Worm (Caenorhabditis elegans): ENCODE measurements around the gene efn-3.
A peak's percentile ranks its signal among the peaks of the same experiment; 100 is the strongest.

The efn-3 gene

DNA sequence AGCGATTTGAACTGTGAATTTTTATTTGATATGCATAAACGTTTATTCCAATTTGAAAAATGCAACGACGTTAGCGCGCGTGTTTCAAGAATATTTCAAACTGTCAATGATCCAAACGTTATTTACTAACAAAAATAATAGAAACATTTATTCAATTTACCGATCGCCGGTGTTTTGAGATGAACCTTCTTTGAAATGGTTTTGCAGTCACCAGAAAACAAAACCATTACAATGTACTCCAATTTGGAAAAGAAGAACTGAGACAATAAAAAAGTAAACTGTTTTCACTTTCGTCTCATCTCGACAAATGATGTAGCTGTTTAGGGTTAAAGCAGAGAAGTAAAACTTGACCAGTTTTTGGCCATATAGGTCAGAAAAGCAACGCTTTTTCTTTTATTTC is 30.0 kb upstream of the efn-3 start, which contains the start of gene H06A10.1:
Gene H06A10.1 (plus strand): TSS at position 301 of the 400 bp plus-strand sequence.
- TF ChIP-seq snpc-4 (tag; optimal IDR thresholded peaks at IDR 0.05) = no peak
- TF ChIP-seq mep-1 (tag; optimal IDR thresholded peaks at IDR 0.05) = no peak
- no peak for TF ChIP-seq lin-32 (GFP tag; optimal IDR thresholded peaks at IDR 0.05)
- TF ChIP-seq ztf-11 (tag; optimal IDR thresholded peaks at IDR 0.05) = no peak
- no peak for TF ChIP-seq lin-13 (tag; optimal IDR thresholded peaks at IDR 0.05)
- TF ChIP-seq lsy-2 (tag; optimal IDR thresholded peaks at IDR 0.05) = no peak
- TF ChIP-seq unc-39 (tag; optimal IDR thresholded peaks at IDR 0.05) = no peak
- no peak for TF ChIP-seq zip-8 (tag; optimal IDR thresholded peaks at IDR 0.05)
- no peak for TF ChIP-seq M03D4.4 (tag; optimal IDR thresholded peaks at IDR 0.05)
- TF ChIP-seq nhr-12 (tag; optimal IDR thresholded peaks at IDR 0.05) = no peak
- TF ChIP-seq elt-3 (tag; optimal IDR thresholded peaks at IDR 0.05) = no peak
- TF ChIP-seq sptf-1 (tag; optimal IDR thresholded peaks at IDR 0.05) = no peak

DNA sequence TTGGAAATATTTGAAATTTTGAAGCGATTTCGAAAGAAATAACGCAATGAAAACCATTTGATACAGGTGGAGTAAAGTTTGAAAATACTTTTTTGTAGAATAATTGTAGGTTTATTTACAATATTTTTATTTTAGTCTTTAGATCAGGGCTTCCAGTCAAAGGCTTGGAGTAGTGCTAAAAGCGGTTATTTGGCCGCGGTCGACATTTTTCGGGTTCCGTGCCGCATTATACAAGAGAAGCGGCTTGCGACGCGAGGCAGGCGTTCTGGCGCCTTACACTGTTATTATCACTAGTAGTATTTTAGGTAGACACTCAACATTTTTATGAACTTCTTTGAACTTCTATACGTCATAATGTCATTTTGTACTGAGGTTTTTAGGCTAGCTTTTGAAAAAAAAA is 29.2 kb upstream of the efn-3 start:
- TF ChIP-seq nhr-2 (tag; optimal IDR thresholded peaks at IDR 0.05) (no peak), unc-120 (tag; optimal IDR thresholded peaks at IDR 0.05; ENCODE audit: poor library complexity, severe bottlenecking) (no peak), ceh-39 (tag; optimal IDR thresholded peaks at IDR 0.05) (no peak), drap-1 (GFP tag; optimal IDR thresholded peaks at IDR 0.05) (no peak), snpc-4 (tag; optimal IDR thresholded peaks at IDR 0.05) (no peak), hlh-1 (tag; optimal IDR thresholded peaks at IDR 0.05) (no peak)

DNA sequence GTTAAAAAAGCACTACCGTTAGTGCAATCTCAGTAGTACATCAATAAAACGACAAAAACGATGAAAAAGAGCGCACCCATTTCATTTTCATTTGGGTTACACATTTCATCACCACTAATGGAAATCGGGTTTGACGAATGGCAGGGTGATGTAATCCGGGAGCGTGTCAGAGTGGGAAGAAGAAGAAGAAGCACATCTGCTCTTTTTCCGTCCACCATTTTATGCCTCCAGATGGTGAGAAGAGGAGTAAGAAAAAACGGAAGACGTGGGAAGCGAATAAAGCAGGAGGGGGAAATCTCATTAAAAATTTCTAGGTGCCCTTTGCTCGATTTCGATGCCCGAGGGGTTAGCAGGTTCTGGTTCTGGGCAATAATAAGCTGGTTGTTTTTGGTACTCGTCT is 28.8 kb upstream of the efn-3 start:
- no peak for TF ChIP-seq tbx-8 (GFP tag; optimal IDR thresholded peaks at IDR 0.05)
- peak; percentile 81 for TF ChIP-seq ces-1 (GFP tag; optimal IDR thresholded peaks at IDR 0.05)
- TF ChIP-seq lin-13 (tag; optimal IDR thresholded peaks at IDR 0.05) = no peak

DNA sequence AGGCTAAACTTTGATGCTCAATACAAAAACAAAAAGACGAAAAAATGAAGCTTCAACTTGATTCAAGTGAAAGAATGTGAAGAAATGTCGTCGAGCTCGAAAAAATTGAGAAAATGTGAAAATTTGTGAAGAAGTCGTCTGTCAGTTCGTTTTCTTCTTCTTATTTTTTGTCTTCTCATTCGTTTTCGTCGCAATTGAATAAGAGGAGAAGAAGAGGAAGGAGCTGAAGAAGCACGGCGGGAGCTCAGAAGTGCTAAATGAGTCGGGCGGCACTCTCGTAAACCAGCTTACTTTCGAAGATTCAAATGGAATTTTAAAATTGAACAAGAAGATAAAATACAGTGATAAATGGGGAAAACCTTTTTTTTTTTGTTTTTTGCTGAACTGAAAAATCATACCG is 27.9 kb upstream of the efn-3 start:
- TF ChIP-seq lin-13 (tag; optimal IDR thresholded peaks at IDR 0.05) (no peak), ces-1 (GFP tag; optimal IDR thresholded peaks at IDR 0.05) (peak; percentile 73)

DNA sequence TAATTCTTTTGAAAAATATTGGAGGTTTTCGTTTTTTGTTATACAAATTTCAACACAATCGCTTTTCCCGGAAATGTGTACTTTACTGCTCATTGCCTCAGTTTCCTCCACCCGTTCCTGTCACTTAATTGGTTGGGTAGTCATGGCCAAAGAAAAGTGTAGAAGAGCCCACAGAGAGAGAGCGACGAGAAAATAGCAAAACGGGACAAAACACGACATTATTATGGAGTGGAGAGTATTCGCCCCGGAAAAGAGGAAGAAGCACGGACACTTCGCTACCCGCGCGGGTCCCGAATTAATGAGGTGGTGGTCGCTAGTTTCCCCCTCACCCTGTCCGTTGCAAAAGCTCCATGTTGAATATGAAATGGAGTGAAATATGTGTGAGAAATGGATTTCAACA is 26.6 kb upstream of the efn-3 start:
- TF ChIP-seq hlh-1 (tag; optimal IDR thresholded peaks at IDR 0.05) = no peak
- TF ChIP-seq cnd-1 (tag; optimal IDR thresholded peaks at IDR 0.05) = peak; percentile 23
- TF ChIP-seq nhr-28 (tag; optimal IDR thresholded peaks at IDR 0.05) = no peak
- TF ChIP-seq sem-2 (GFP tag; optimal IDR thresholded peaks at IDR 0.05) = no peak
- no peak for TF ChIP-seq ceh-43 (GFP tag; optimal IDR thresholded peaks at IDR 0.05)
- TF ChIP-seq unc-39 (tag; optimal IDR thresholded peaks at IDR 0.05) = no peak
- no peak for TF ChIP-seq blmp-1 (tag; optimal IDR thresholded peaks at IDR 0.05)
- no peak for TF ChIP-seq lin-13 (tag; optimal IDR thresholded peaks at IDR 0.05)
- TF ChIP-seq pha-4 (tag; optimal IDR thresholded peaks at IDR 0.05) = no peak
- TF ChIP-seq flh-1 (GFP tag; optimal IDR thresholded peaks at IDR 0.05) = no peak
- no peak for TF ChIP-seq sptf-1 (tag; optimal IDR thresholded peaks at IDR 0.05)
- peak; percentile 56 for TF ChIP-seq ces-1 (GFP tag; optimal IDR thresholded peaks at IDR 0.05)
- TF ChIP-seq mls-2 (tag; optimal IDR thresholded peaks at IDR 0.05) = peak; percentile 59
- no peak for TF ChIP-seq mab-5 (tag; optimal IDR thresholded peaks at IDR 0.05)
- TF ChIP-seq unc-120 (tag; optimal IDR thresholded peaks at IDR 0.05; ENCODE audit: poor library complexity, severe bottlenecking) = no peak
- no peak for TF ChIP-seq ceh-83 (GFP tag; optimal IDR thresholded peaks at IDR 0.05)
- no peak for TF ChIP-seq unc-62 (GFP tag; optimal IDR thresholded peaks at IDR 0.05)
- peak; percentile 15 for TF ChIP-seq mep-1 (tag; optimal IDR thresholded peaks at IDR 0.05)
- no peak for TF ChIP-seq nhr-12 (tag; optimal IDR thresholded peaks at IDR 0.05)
- TF ChIP-seq zip-8 (tag; optimal IDR thresholded peaks at IDR 0.05) = no peak
- no peak for TF ChIP-seq snpc-4 (tag; optimal IDR thresholded peaks at IDR 0.05)

DNA sequence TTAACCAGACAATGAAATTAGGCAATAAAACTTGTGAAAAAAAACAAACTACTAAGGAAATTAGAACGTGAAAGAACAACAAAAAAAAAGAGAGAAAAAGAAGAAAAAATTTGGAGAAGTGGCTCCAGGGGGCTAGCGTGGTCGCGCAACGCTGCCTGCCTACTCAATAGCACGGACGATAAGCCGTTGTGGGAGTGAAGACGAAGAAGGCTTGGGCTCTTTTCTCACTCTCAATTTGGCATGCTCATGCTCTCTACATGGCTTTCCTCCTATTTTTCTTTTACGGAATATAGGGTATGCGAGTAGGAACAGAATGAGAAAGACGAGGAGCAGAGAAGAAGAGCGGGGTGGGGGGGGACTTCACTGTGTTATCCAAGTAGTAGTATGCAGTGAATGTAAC is 25.0 kb upstream of the efn-3 start:
- TF ChIP-seq pha-4 (tag; optimal IDR thresholded peaks at IDR 0.05) (no peak), ztf-11 (tag; optimal IDR thresholded peaks at IDR 0.05) (peak; percentile 14), ces-1 (GFP tag; optimal IDR thresholded peaks at IDR 0.05) (peak; percentile 68), mep-1 (tag; optimal IDR thresholded peaks at IDR 0.05) (peak; percentile 22)
